Worm (Caenorhabditis elegans): Measurements from ENCODE around the gene W06E11.1.

W06E11.1 gene

DNA sequence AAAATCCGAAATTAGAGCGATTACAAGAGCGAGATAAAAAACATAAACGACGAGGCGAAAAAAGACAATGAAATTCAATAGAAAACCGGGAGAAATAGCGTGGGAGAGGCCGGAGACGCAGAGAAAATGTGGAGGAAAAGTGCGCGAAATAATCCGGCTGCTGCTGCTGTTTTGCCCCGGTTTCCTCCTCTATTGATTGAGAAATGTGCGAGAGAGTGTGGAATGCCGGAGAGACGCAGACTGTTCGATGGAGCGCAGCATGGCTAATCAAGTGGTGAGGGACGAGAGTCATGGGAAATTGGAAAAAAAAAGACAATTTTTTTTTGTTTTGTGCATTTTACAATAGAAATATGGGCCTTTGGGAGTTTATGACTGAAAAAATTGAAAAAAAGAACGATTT, 43.7 kb upstream of the W06E11.1 start (continued):
- TF ChIP-seq ama-1 (optimal IDR thresholded peaks at IDR 0.05) (no peak), ama-1 (GFP tag; optimal IDR thresholded peaks at IDR 0.05) (no peak), nhr-179 (tag; optimal IDR thresholded peaks at IDR 0.05) (no peak), chd-7 (tag; optimal IDR thresholded peaks at IDR 0.05) (peak; percentile 13), ekl-4 (GFP tag; IDR thresholded peaks at IDR 0.05) (no peak), egl-44 (GFP tag; IDR thresholded peaks at IDR 0.05) (no peak), ztf-3 (GFP tag; optimal IDR thresholded peaks at IDR 0.05) (no peak), nfya-2 (GFP tag; IDR thresholded peaks at IDR 0.05) (no peak), Y53F4B.3 (GFP tag; IDR thresholded peaks at IDR 0.05) (no peak), ceh-27 (GFP tag; optimal IDR thresholded peaks at IDR 0.05) (peak; percentile 35), unc-130 (GFP tag; optimal IDR thresholded peaks at IDR 0.05) (no peak), ztf-22 (GFP tag; optimal IDR thresholded peaks at IDR 0.05) (no peak), ztf-25 (GFP tag; IDR thresholded peaks at IDR 0.05) (no peak), ztf-18 (tag; optimal IDR thresholded peaks at IDR 0.05) (no peak), ccch-3 (GFP tag; optimal IDR thresholded peaks at IDR 0.05) (no peak), attf-5 (GFP tag; optimal IDR thresholded peaks at IDR 0.05) (peak; percentile 59), repo-1 (tag; optimal IDR thresholded peaks at IDR 0.05) (no peak), F57C9.4 (tag; optimal IDR thresholded peaks at IDR 0.05) (no peak), ztf-6 (GFP tag; IDR thresholded peaks at IDR 0.05) (no peak), Y67H2A.10 (GFP tag; conservative IDR thresholded peaks at IDR 0.05) (no peak), lin-54 (GFP tag; optimal IDR thresholded peaks at IDR 0.05) (no peak), lin-40 (tag; optimal IDR thresholded peaks at IDR 0.05) (peak; percentile 55), aptf-2 (GFP tag; conservative IDR thresholded peaks at IDR 0.05) (no peak), snpc-1.1 (tag; optimal IDR thresholded peaks at IDR 0.05; ENCODE audit: insufficient read depth) (no peak), ets-4 (GFP tag; optimal IDR thresholded peaks at IDR 0.05) (no peak), rpc-1 (optimal IDR thresholded peaks at IDR 0.05) (no peak), rpc-1 (tag; optimal IDR thresholded peaks at IDR 0.05) (no peak), snpc-3.4 (tag; optimal IDR thresholded peaks at IDR 0.05) (no peak), akir-1 (GFP tag; optimal IDR thresholded peaks at IDR 0.05) (no peak), egrh-3 (GFP tag; IDR thresholded peaks at IDR 0.05) (0 out of 2 replicates have a peak, but pooled peaks have one; percentile 14), aptf-3 (GFP tag; IDR thresholded peaks at IDR 0.05) (no peak), egl-18 (GFP tag; IDR thresholded peaks at IDR 0.05) (no peak), F55B11.4 (tag; optimal IDR thresholded peaks at IDR 0.05; ENCODE audit: borderline replicate concordance, insufficient read depth) (no peak), rcor-1 (GFP tag; IDR thresholded peaks at IDR 0.05) (0 out of 2 replicates have a peak, but pooled peaks have one; percentile 6), cebp-2 (GFP tag; IDR thresholded peaks at IDR 0.05) (no peak), ceh-58 (GFP tag; IDR thresholded peaks at IDR 0.05) (no peak), fkh-3 (tag; optimal IDR thresholded peaks at IDR 0.05) (no peak), die-1 (tag; optimal IDR thresholded peaks at IDR 0.05) (no peak), gei-17 (GFP tag; optimal IDR thresholded peaks at IDR 0.05) (no peak), C17E4.6 (GFP tag; IDR thresholded peaks at IDR 0.05) (no peak), mcd-1 (GFP tag; IDR thresholded peaks at IDR 0.05) (peak; percentile 32; the same call in 1 of the 2 replicates), ZK185.1 (tag; optimal IDR thresholded peaks at IDR 0.05; ENCODE audit: poor library complexity, severe bottlenecking) (no peak), dox-1 (GFP tag; IDR thresholded peaks at IDR 0.05) (no peak), hrde-1 (tag; optimal IDR thresholded peaks at IDR 0.05; ENCODE audit: borderline replicate concordance) (no peak), let-526 (GFP tag; IDR thresholded peaks at IDR 0.05) (no peak)

Data from whole organism, young adult.